Worm (Caenorhabditis elegans) whole organism, L1 larva: Measurements from ENCODE around the gene fib-1.

Source experiments
- C04F5.9 ChIP-seq: sonication (generic microtip); optimal IDR thresholded peaks from 2 replicates; lab custom pipeline; 2016; ENCODE audit warnings: missing genetic modification characterization, missing compliant biosample characterization
- C16A3.4 ChIP-seq: fragments of 150-350 bp; optimal IDR thresholded peaks from 2 replicates; lab custom pipeline; 2014; ENCODE audit warnings: missing biosample characterization, missing genetic modification characterization
- C34B4.2 ChIP-seq: sonication (generic microtip); optimal IDR thresholded peaks from 2 replicates; lab custom pipeline; 2017; ENCODE audit warnings: mild to moderate bottlenecking, missing genetic modification characterization, missing compliant biosample characterization
- alr-1 ChIP-seq: fragments of 200-800 bp; sonication (Bioruptor generic); optimal IDR thresholded peaks from 2 replicates; lab custom pipeline; 2018; ENCODE audit warnings: borderline replicate concordance, mild to moderate bottlenecking, missing genetic modification characterization, missing compliant biosample characterization
- aly-2 ChIP-seq: fragments of 150-350 bp; optimal IDR thresholded peaks from 2 replicates; lab custom pipeline; 2014; ENCODE audit warnings: missing biosample characterization, missing genetic modification characterization
- blmp-1 ChIP-seq: fragments of 150-350 bp; optimal IDR thresholded peaks from 2 replicates; lab custom pipeline; 2014; ENCODE audit warnings: missing biosample characterization, missing genetic modification characterization
- ceh-63 ChIP-seq: fragments of 200-800 bp; sonication (Bioruptor generic); optimal IDR thresholded peaks from 2 replicates; lab custom pipeline; 2018; ENCODE audit warnings: mild to moderate bottlenecking, missing genetic modification characterization, missing compliant biosample characterization
- ceh-8 ChIP-seq: fragments of 200-800 bp; sonication (Bioruptor generic); optimal IDR thresholded peaks from 2 replicates; lab custom pipeline; 2018; ENCODE audit warnings: mild to moderate bottlenecking, missing genetic modification characterization, moderate library complexity, missing compliant biosample characterization
- ceh-82 ChIP-seq, 3 experiments: fragments of 150-350 bp in 1 of 3; sonication (generic microtip) in 2 of 3; optimal IDR thresholded peaks; 2 replicates each; lab custom pipeline; 2014 to 2017; ENCODE audit warnings: missing biosample characterization in 3 of 3, missing genetic modification characterization in 3 of 3
- ceh-88 ChIP-seq: fragments of 200-800 bp; sonication (Bioruptor generic); IDR thresholded peaks from 2 replicates; pipeline ENCODE4 v1.3.6; 2022; ENCODE audit warnings: missing genetic modification characterization, missing compliant biosample characterization
- dpl-1 ChIP-seq, 3 experiments: fragments of 150-350 bp in 2 of 3; sonication (generic microtip) in 1 of 3; optimal IDR thresholded peaks; 2 replicates each; lab custom pipeline; 2014 to 2017; ENCODE audit warnings: missing biosample characterization in 3 of 3, missing genetic modification characterization in 3 of 3, missing genetic modification reagents in 3 of 3
- dsc-1 ChIP-seq: sonication (generic microtip); optimal IDR thresholded peaks from 2 replicates; lab custom pipeline; 2016; ENCODE audit warnings: mild to moderate bottlenecking, missing genetic modification characterization, missing compliant biosample characterization
- efl-1 ChIP-seq, 4 experiments: fragments of 150-350 bp; optimal IDR thresholded peaks in 3 of 4; peaks in 1 of 4; 1 replicate in 1 of 4; 2 replicates in 3 of 4; lab custom pipeline; 2014; ENCODE audit warnings: missing biosample characterization in 2 of 4, missing genetic modification characterization in 2 of 4, missing genetic modification reagents in 2 of 4
- egl-13 ChIP-seq: sonication (generic microtip); optimal IDR thresholded peaks from 2 replicates; lab custom pipeline; 2016; ENCODE audit warnings: missing genotype, missing genetic modification reagents, missing genetic modification characterization, missing compliant biosample characterization
- egl-27 ChIP-seq, 2 experiments: fragments of 150-350 bp in 1 of 2; sonication (generic microtip); optimal IDR thresholded peaks; 3 replicates each; lab custom pipeline; 2017 to 2018; ENCODE audit warnings: missing biosample characterization in 2 of 2, missing genetic modification characterization in 2 of 2, missing genetic modification reagents in 2 of 2
- elt-2 ChIP-seq: sonication (generic microtip); optimal IDR thresholded peaks from 2 replicates; lab custom pipeline; 2016; ENCODE audit warnings: missing genetic modification characterization, mild to moderate bottlenecking, inconsistent platforms, missing compliant biosample characterization, missing genetic modification reagents
- ets-5 ChIP-seq: fragments of 200-800 bp; sonication (Bioruptor generic); IDR thresholded peaks from 2 replicates; pipeline ENCODE4 v1.3.6; 2022; ENCODE audit warnings: missing genetic modification characterization, missing compliant biosample characterization
- fkh-10 ChIP-seq: sonication (generic microtip); optimal IDR thresholded peaks from 2 replicates; lab custom pipeline; 2017; ENCODE audit warnings: missing biosample characterization, missing genetic modification reagents, missing genetic modification characterization
- grh-1 ChIP-seq: fragments of 200-800 bp; sonication (Bioruptor generic); IDR thresholded peaks from 2 replicates; pipeline ENCODE4 v1.3.6; 2022; ENCODE audit warnings: missing genetic modification reagents, missing genetic modification characterization, missing compliant biosample characterization
- hlh-17 ChIP-seq: fragments of 200-800 bp; sonication (Bioruptor generic); optimal IDR thresholded peaks from 2 replicates; lab custom pipeline; 2018; ENCODE audit warnings: missing genetic modification characterization, mild to moderate bottlenecking, missing compliant biosample characterization, moderate library complexity, borderline replicate concordance
- hlh-4 ChIP-seq: sonication (generic microtip); optimal IDR thresholded peaks from 2 replicates; lab custom pipeline; 2016; ENCODE audit warnings: mild to moderate bottlenecking, missing genetic modification characterization, missing compliant biosample characterization
- isw-1 ChIP-seq: fragments of 200-800 bp; sonication (Bioruptor generic); IDR thresholded peaks from 2 replicates; pipeline ENCODE4 v1.3.6; 2022; ENCODE audit warnings: missing genetic modification characterization, missing compliant biosample characterization
- lin-13 ChIP-seq: fragments of 150-350 bp; optimal IDR thresholded peaks from 2 replicates; lab custom pipeline; 2014; ENCODE audit warnings: missing biosample characterization, missing genetic modification reagents, missing genetic modification characterization
- lin-15B ChIP-seq: fragments of 150-350 bp; sonication (generic microtip); optimal IDR thresholded peaks from 3 replicates; lab custom pipeline; 2014; ENCODE audit warnings: missing biosample characterization, missing genetic modification characterization
- lin-35 ChIP-seq, 2 experiments: fragments of 150-350 bp; optimal IDR thresholded peaks; 2 replicates each; lab custom pipeline; 2014; ENCODE audit warnings: missing biosample characterization in 2 of 2, missing genetic modification characterization in 2 of 2, missing genetic modification reagents in 2 of 2
- lir-3 ChIP-seq: sonication (generic microtip); optimal IDR thresholded peaks from 2 replicates; lab custom pipeline; 2016; ENCODE audit warnings: mild to moderate bottlenecking, missing genetic modification characterization, moderate library complexity, missing compliant biosample characterization; ENCODE audit not compliant: poor library complexity
- lsy-2 ChIP-seq, 2 experiments: fragments of 150-350 bp; optimal IDR thresholded peaks; 2 replicates each; lab custom pipeline; 2014; ENCODE audit warnings: missing biosample characterization in 2 of 2, missing genetic modification characterization in 2 of 2
- mdl-1 ChIP-seq, 2 experiments: fragments of 150-350 bp; optimal IDR thresholded peaks; 2 replicates each; lab custom pipeline; 2014 to 2017; ENCODE audit warnings: missing biosample characterization in 2 of 2, missing genetic modification characterization in 2 of 2, inconsistent platforms in 1 of 2
- mep-1 ChIP-seq: fragments of 150-350 bp; optimal IDR thresholded peaks from 2 replicates; lab custom pipeline; 2014; ENCODE audit warnings: missing biosample characterization, missing genetic modification characterization
- nhr-12 ChIP-seq: sonication (generic microtip); optimal IDR thresholded peaks from 2 replicates; lab custom pipeline; 2017; ENCODE audit warnings: missing biosample characterization, missing genetic modification characterization
- nhr-19 ChIP-seq: fragments of 200-800 bp; sonication (Bioruptor generic); conservative IDR thresholded peaks from 2 replicates; pipeline ENCODE4 v1.3.6; 2022; ENCODE audit warnings: missing genetic modification characterization, missing compliant biosample characterization
- nhr-47 ChIP-seq: sonication (generic microtip); optimal IDR thresholded peaks from 2 replicates; lab custom pipeline; 2016; ENCODE audit warnings: mild to moderate bottlenecking, missing genetic modification characterization, moderate library complexity, missing compliant biosample characterization
- nhr-76 ChIP-seq: sonication (generic microtip); optimal IDR thresholded peaks from 2 replicates; lab custom pipeline; 2017; ENCODE audit warnings: missing biosample characterization, missing genetic modification characterization
- nhr-77 ChIP-seq: fragments of 150-350 bp; optimal IDR thresholded peaks from 2 replicates; lab custom pipeline; 2014; ENCODE audit warnings: missing biosample characterization, missing genetic modification characterization
- nhr-84 ChIP-seq: sonication (generic microtip); optimal IDR thresholded peaks from 2 replicates; lab custom pipeline; 2017; ENCODE audit warnings: missing biosample characterization, missing genetic modification characterization
- nhr-90 ChIP-seq: sonication (generic microtip); optimal IDR thresholded peaks from 2 replicates; lab custom pipeline; 2016; ENCODE audit warnings: mild to moderate bottlenecking, missing genetic modification characterization, missing compliant biosample characterization; ENCODE audit not compliant: poor library complexity
- pag-3 ChIP-seq: sonication (generic microtip); optimal IDR thresholded peaks from 2 replicates; lab custom pipeline; 2017; ENCODE audit warnings: missing genetic modification characterization, mild to moderate bottlenecking, missing compliant biosample characterization, antibody characterized with exemption, borderline replicate concordance; ENCODE audit not compliant: insufficient read depth
- pqm-1 ChIP-seq: sonication (generic microtip); optimal IDR thresholded peaks from 3 replicates; lab custom pipeline; 2017; ENCODE audit warnings: missing biosample characterization, missing genetic modification characterization
- rnt-1 ChIP-seq: sonication (generic microtip); optimal IDR thresholded peaks from 2 replicates; lab custom pipeline; 2016; ENCODE audit warnings: mild to moderate bottlenecking, missing genetic modification characterization, moderate library complexity, missing compliant biosample characterization
- skn-1 ChIP-seq: fragments of 150-350 bp; optimal IDR thresholded peaks from 2 replicates; lab custom pipeline; 2014; ENCODE audit warnings: missing biosample characterization, missing genetic modification characterization
- sox-4 ChIP-seq: sonication (generic microtip); optimal IDR thresholded peaks from 2 replicates; lab custom pipeline; 2016; ENCODE audit warnings: missing genetic modification characterization, missing compliant biosample characterization
- swsn-7 ChIP-seq: sonication (generic microtip); optimal IDR thresholded peaks from 2 replicates; lab custom pipeline; 2016; ENCODE audit warnings: missing genetic modification characterization, missing compliant biosample characterization
- tlp-1 ChIP-seq: fragments of 150-350 bp; optimal IDR thresholded peaks from 2 replicates; lab custom pipeline; 2014; ENCODE audit warnings: missing biosample characterization, missing genetic modification characterization
- unc-130 ChIP-seq: fragments of 150-350 bp; optimal IDR thresholded peaks from 2 replicates; lab custom pipeline; 2017; ENCODE audit warnings: missing biosample characterization, missing genetic modification characterization, inconsistent platforms
- unc-30 ChIP-seq: sonication (generic microtip); optimal IDR thresholded peaks from 2 replicates; lab custom pipeline; 2017; ENCODE audit warnings: missing biosample characterization, missing genetic modification characterization
- unc-62 ChIP-seq: fragments of 150-350 bp; optimal IDR thresholded peaks from 2 replicates; lab custom pipeline; 2014; ENCODE audit warnings: missing biosample characterization, missing genetic modification reagents, missing genetic modification characterization
- unc-86 ChIP-seq: sonication (generic microtip); optimal IDR thresholded peaks from 2 replicates; lab custom pipeline; 2016; ENCODE audit warnings: missing genetic modification characterization, missing compliant biosample characterization
- unc-98 ChIP-seq: fragments of 200-800 bp; sonication (Bioruptor generic); IDR thresholded peaks from 2 replicates; pipeline ENCODE4 v1.3.6; 2022; ENCODE audit warnings: missing genetic modification characterization, missing compliant biosample characterization
- xbp-1 ChIP-seq: sonication (generic microtip); optimal IDR thresholded peaks from 2 replicates; lab custom pipeline; 2016; ENCODE audit warnings: missing genetic modification characterization, missing compliant biosample characterization
- zag-1 ChIP-seq: fragments of 150-350 bp; optimal IDR thresholded peaks from 2 replicates; lab custom pipeline; 2014; ENCODE audit warnings: missing biosample characterization, missing genetic modification characterization
- zip-4 ChIP-seq: fragments of 200-800 bp; sonication (Bioruptor generic); optimal IDR thresholded peaks from 2 replicates; lab custom pipeline; 2018; ENCODE audit warnings: mild to moderate bottlenecking, missing genetic modification characterization, moderate library complexity, missing compliant biosample characterization

The fib-1 gene

DNA sequence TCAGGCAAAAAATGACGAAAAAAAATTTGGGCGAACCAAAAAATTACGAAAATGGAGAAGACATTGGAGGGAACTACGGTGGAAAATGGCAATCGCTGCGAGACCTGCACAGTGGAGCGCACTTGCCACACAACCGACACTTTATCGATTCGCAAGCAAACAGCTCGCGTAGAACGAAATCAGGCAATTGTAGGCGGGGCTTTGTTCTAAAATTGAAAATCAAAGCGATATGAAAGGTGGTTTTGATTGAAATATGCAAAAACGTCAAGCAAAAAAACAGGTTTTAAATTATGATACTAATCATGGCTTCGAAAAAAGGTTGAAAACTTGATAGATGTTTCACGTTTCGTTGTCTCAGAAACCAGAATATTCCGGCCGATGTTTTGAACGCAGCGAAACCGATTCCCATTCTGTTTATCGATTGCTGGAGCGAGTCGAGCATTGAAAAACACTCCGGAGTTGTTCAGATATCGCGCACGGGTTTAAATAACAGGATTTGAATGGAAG, at the start of gene fib-1, which contains the start of gene mut-15:
fib-1 (minus strand) TSS at position 40 of the 507 bp plus-strand sequence.
mut-15 (plus strand) TSS at position 360 of the 507 bp plus-strand sequence.
- TF ChIP-seq lir-3 (tag; lab: Kevin White, UChicago) (peak; percentile 86), nhr-84 (no peak), aly-2 (tag; lab: Kevin White, UChicago) (peak; percentile 33), mep-1 (tag; lab: Kevin White, UChicago) (peak; percentile 94), ceh-63 (GFP tag; lab: Kevin White, UChicago) (peak; percentile 78), mdl-1 (tag; optimal IDR thresholded peaks at IDR 0.05; lab: Kevin White, UChicago) (peak in 1 of 2 experiments; percentile 81), dsc-1 (peak; percentile 93), unc-62 (GFP tag; lab: Kevin White, UChicago) (no peak), C34B4.2 (tag; lab: Kevin White, UChicago) (no peak), hlh-4 (no peak), lsy-2 (tag; optimal IDR thresholded peaks at IDR 0.05; lab: Kevin White, UChicago) (peak; percentile 95 to 98), egl-13 (tag; lab: Kevin White, UChicago) (peak; percentile 86), nhr-19 (GFP tag; lab: Robert Waterston, UW) (peak; percentile 92), nhr-12 (tag; lab: Kevin White, UChicago) (no peak), grh-1 (GFP tag; lab: Robert Waterston, UW) (peak; percentile 79), ceh-88 (peak; percentile 77), lin-15B (tag; lab: Kevin White, UChicago) (peak; percentile 96), dpl-1 (GFP tag; optimal IDR thresholded peaks at IDR 0.05; lab: Kevin White, UChicago) (peak; percentile 85 to 87 (median 85)), skn-1 (peak; percentile 90), efl-1 (optimal IDR thresholded peaks at IDR 0.05; lab: Kevin White, UChicago) (peak; percentile 91 to 95), efl-1 (GFP tag; optimal IDR thresholded peaks at IDR 0.05 in 1 of 2; lab: Kevin White, UChicago) (peak; percentile 84 to 98), unc-98 (GFP tag; lab: Robert Waterston, UW) (peak; percentile 70), pqm-1 (no peak), xbp-1 (tag; lab: Kevin White, UChicago) (peak; percentile 94), isw-1 (peak; percentile 96), tlp-1 (no peak), blmp-1 (tag; lab: Kevin White, UChicago) (peak; percentile 73), sox-4 (peak; percentile 87), rnt-1 (tag; lab: Kevin White, UChicago) (peak; percentile 97), zag-1 (tag; lab: Kevin White, UChicago) (peak; percentile 21), swsn-7 (peak; percentile 95), zip-4 (GFP tag; lab: Kevin White, UChicago) (peak; percentile 67), pag-3 (tag; lab: Kevin White, UChicago) (peak; percentile 71), unc-30 (tag; lab: Kevin White, UChicago) (no peak), ets-5 (GFP tag; lab: Robert Waterston, UW) (no peak), lin-35 (GFP tag; optimal IDR thresholded peaks at IDR 0.05; lab: Kevin White, UChicago) (peak; percentile 90 to 92), ceh-82 (tag; optimal IDR thresholded peaks at IDR 0.05; lab: Kevin White, UChicago) (peak; percentile 88 to 97 (median 90)), nhr-90 (tag; lab: Kevin White, UChicago) (peak; percentile 94), alr-1 (tag; lab: Kevin White, UChicago) (no peak), C04F5.9 (tag; lab: Kevin White, UChicago) (peak; percentile 90), C16A3.4 (tag; lab: Kevin White, UChicago) (peak; percentile 96), unc-130 (peak; percentile 90), ceh-8 (peak; percentile 82), nhr-76 (tag; lab: Kevin White, UChicago) (no peak), nhr-47 (peak; percentile 96), egl-27 (tag; optimal IDR thresholded peaks at IDR 0.05; lab: Kevin White, UChicago) (peak in 1 of 2 experiments; percentile 45), hlh-17 (no peak), unc-86 (peak; percentile 88), fkh-10 (GFP tag; lab: Kevin White, UChicago) (peak; percentile 74), lin-13 (GFP tag; lab: Kevin White, UChicago) (peak; percentile 88), nhr-77 (peak; percentile 91), elt-2 (tag; lab: Kevin White, UChicago) (peak; percentile 68)
